Fruit fly (Drosophila melanogaster): ENCODE data around the gene CG12499.
A peak's percentile ranks its signal among the peaks of the same experiment; 100 is the strongest.

CG12499 gene

DNA sequence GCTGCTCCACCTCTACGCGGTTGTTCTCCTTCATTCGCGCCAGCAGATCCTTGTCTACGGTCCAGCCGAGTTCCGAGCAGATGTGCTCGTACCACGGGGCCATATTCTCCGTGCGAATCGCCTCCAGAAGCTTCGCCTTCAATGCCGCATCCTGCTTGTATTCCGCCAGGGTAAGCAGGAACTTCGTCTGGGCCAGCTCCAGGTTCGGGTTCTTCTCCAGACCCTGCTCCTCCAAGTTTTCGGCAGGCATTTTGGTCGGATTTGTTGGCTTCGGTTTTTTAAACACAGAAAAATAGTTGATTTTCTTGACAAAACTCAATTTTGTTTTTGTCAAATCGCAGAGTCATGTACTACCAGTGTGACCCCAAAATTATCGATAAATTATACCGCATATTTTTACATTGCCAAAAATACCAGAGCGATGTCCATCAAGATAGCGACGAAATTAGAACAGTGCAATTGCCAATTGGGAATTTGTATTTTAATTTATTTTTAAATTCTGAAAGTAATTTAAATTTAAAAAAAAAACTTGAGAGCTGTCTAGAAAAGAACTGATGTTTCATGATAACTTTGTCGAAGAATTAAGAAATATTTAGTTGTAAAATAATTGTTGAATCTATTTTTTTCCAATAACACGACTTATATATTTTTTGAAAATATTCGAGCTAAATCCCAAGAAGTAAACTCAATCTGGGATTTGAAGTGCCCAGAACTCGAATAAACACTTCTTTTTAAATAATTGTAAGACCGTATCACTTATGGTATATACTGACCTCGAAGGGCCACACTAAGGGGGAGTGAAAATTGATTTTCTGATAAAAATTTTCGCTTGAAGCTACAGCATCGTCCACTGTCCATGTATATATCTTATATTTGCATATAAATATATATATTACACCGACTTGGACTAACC, 15.5 kb upstream of the CG12499 start, which contains the start of the genes Rpn7 and AP-2mu (continued):
- TF ChIP-seq Nf-YB (GFP tag; optimal IDR thresholded peaks at IDR 0.05) (no peak), stwl (tag; optimal IDR thresholded peaks at IDR 0.05) (peak; percentile 54), scrt (GFP tag; optimal IDR thresholded peaks at IDR 0.05) (no peak), Gug (GFP tag; IDR thresholded peaks at IDR 0.05) (no peak), Tbp (GFP tag; optimal IDR thresholded peaks at IDR 0.05) (no peak), sd (tag; optimal IDR thresholded peaks at IDR 0.05) (peak; percentile 7), CG12744 (GFP tag; optimal IDR thresholded peaks at IDR 0.05) (no peak), CG10366 (GFP tag; IDR thresholded peaks at IDR 0.05) (no peak), CG18619 (GFP tag; optimal IDR thresholded peaks at IDR 0.05) (no peak), CG31224 (GFP tag; IDR thresholded peaks at IDR 0.05) (no peak), B-H2 (GFP tag; optimal IDR thresholded peaks at IDR 0.05) (no peak), Eip74EF (GFP tag; optimal IDR thresholded peaks at IDR 0.05) (no peak), PHDP (tag; optimal IDR thresholded peaks at IDR 0.05) (no peak), sqz (GFP tag; optimal IDR thresholded peaks at IDR 0.05) (no peak), zen (tag; optimal IDR thresholded peaks at IDR 0.05) (no peak), CG6791 (GFP tag; IDR thresholded peaks at IDR 0.05; ENCODE audit: partially characterized antibody) (no peak), Dek (tag; optimal IDR thresholded peaks at IDR 0.05) (peak; percentile 29), cad (GFP tag; optimal IDR thresholded peaks at IDR 0.05) (no peak), CG2120 (GFP tag; optimal IDR thresholded peaks at IDR 0.05) (peak; percentile 28), sens-2 (GFP tag; IDR thresholded peaks at IDR 0.05) (no peak), CG8089 (GFP tag; optimal IDR thresholded peaks at IDR 0.05) (no peak), CG34376 (GFP tag; optimal IDR thresholded peaks at IDR 0.05) (no peak), Lpt (GFP tag; optimal IDR thresholded peaks at IDR 0.05) (no peak), Pdp1 (GFP tag; optimal IDR thresholded peaks at IDR 0.05) (no peak), CG6175 (GFP tag; IDR thresholded peaks at IDR 0.05) (no peak), Atf-2 (GFP tag; optimal IDR thresholded peaks at IDR 0.05) (no peak), bigmax (GFP tag; optimal IDR thresholded peaks at IDR 0.05) (no peak), CG11696 (GFP tag; IDR thresholded peaks at IDR 0.05) (no peak), CG12071 (GFP tag; optimal IDR thresholded peaks at IDR 0.05) (no peak)

DNA sequence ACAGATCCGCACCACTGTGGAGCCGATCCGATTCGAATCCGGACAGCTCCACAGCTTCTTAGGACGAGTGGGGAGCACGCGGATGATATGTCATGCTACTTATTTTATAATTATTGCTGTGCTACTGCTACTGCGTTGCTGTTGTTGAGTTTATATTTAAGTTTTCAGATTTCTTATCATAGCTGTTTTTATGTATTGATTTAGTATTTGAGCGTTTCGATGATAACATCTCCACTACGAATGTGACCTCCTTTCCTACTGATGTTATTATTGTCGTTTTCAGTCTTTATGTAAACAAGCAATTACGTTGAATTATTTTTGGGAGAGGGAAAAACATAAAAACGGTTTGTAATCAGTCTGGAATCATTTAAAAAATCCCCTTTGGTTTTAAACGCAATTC, 9.6 kb upstream of the CG12499 start:
- TF ChIP-seq exex (tag; optimal IDR thresholded peaks at IDR 0.05): peak; percentile 51
- peak; percentile 98 for TF ChIP-seq CG34376 (GFP tag; optimal IDR thresholded peaks at IDR 0.05)
- TF ChIP-seq CG17361 (GFP tag; IDR thresholded peaks at IDR 0.05): no peak
- TF ChIP-seq CG11560 (tag; IDR thresholded peaks at IDR 0.05): no peak
- peak in 1 of 2 experiments; percentile 67 for TF ChIP-seq Pdp1 (GFP tag; optimal IDR thresholded peaks at IDR 0.05)
- TF ChIP-seq sc (optimal IDR thresholded peaks at IDR 0.05): no peak
- no peak for TF ChIP-seq sc (GFP tag; optimal IDR thresholded peaks at IDR 0.05)
- no peak for TF ChIP-seq gfzf (GFP tag; optimal IDR thresholded peaks at IDR 0.05)
- TF ChIP-seq sisA (GFP tag; IDR thresholded peaks at IDR 0.05): no peak
- peak; percentile 59 for TF ChIP-seq grn (GFP tag; optimal IDR thresholded peaks at IDR 0.05)
- TF ChIP-seq ERR (GFP tag; optimal IDR thresholded peaks at IDR 0.05): no peak
